Fruit fly (Drosophila melanogaster): Measurements from ENCODE around the gene CtIP.

CtIP gene

DNA sequence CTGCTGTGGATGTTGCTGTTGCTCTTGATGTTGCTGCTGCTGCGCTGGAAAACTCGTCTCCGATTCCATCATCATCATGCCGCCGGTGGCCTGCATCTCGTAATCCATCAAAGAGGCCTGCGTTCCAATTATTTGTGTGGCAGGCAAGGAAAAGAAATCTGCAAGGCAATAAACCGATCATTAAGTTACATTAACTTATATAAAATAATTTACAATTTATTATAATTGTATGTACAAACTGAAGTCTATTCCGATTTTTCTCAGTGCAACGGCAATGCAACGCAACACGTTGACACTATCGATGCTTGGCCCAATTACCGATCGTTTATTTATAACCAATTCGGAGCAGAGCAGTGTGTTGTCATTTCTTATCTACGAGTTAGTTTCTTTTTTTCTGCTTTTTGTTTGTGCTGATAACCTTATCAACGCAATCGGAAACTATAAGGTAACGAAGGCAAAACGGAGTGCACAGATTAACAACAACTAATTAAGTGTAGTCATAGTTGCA lies 35.0 kb downstream of the CtIP start (continued):
- TF ChIP-seq CG6254 (GFP tag; optimal IDR thresholded peaks at IDR 0.05) (peak; percentile 71), E2f1 (GFP tag; IDR thresholded peaks at IDR 0.05) (peak; percentile 53; the same call in 1 of the 2 replicates), CG15011 (GFP tag; optimal IDR thresholded peaks at IDR 0.05) (peak; percentile 0), CG34422 (GFP tag; IDR thresholded peaks at IDR 0.05) (peak; percentile 63; the same call in 2 of the 3 replicates), fu2 (GFP tag; optimal IDR thresholded peaks at IDR 0.05) (no peak), br (optimal IDR thresholded peaks at IDR 0.05) (no peak), NC2α (GFP tag; optimal IDR thresholded peaks at IDR 0.05) (no peak), Doc2 (GFP tag; IDR thresholded peaks at IDR 0.05) (no peak), CG14441 (GFP tag; IDR thresholded peaks at IDR 0.05) (peak; percentile 68), CG7928 (GFP tag; optimal IDR thresholded peaks at IDR 0.05) (no peak), CG14860 (GFP tag; IDR thresholded peaks at IDR 0.05; ENCODE audit: partially characterized antibody) (no peak), gsb (GFP tag; IDR thresholded peaks at IDR 0.05) (no peak), Poxn (GFP tag; IDR thresholded peaks at IDR 0.05) (no peak), CG31388 (GFP tag; optimal IDR thresholded peaks at IDR 0.05) (no peak), zen (tag; optimal IDR thresholded peaks at IDR 0.05) (no peak), CG6791 (GFP tag; IDR thresholded peaks at IDR 0.05; ENCODE audit: partially characterized antibody) (no peak), CG8478 (optimal IDR thresholded peaks at IDR 0.05) (no peak), da (GFP tag; optimal IDR thresholded peaks at IDR 0.05) (no peak), exex (tag; optimal IDR thresholded peaks at IDR 0.05) (peak; percentile 89), Side (GFP tag; optimal IDR thresholded peaks at IDR 0.05) (no peak), Atf6 (GFP tag; IDR thresholded peaks at IDR 0.05) (peak; percentile 69), CG1529 (GFP tag; optimal IDR thresholded peaks at IDR 0.05) (peak; percentile 37), unc-4 (GFP tag; IDR thresholded peaks at IDR 0.05; ENCODE audit: partially characterized antibody) (no peak), nom (GFP tag; optimal IDR thresholded peaks at IDR 0.05) (no peak), psq (GFP tag; optimal IDR thresholded peaks at IDR 0.05) (no peak), Fer1 (GFP tag; optimal IDR thresholded peaks at IDR 0.05) (peak; percentile 63), CG17385 (GFP tag; optimal IDR thresholded peaks at IDR 0.05) (peak; percentile 39), CkIIα-i1 (GFP tag; IDR thresholded peaks at IDR 0.05) (no peak), toy (GFP tag; IDR thresholded peaks at IDR 0.05) (no peak), CG4360 (GFP tag; IDR thresholded peaks at IDR 0.05) (no peak), sens (GFP tag) (peak; percentile 26), Nf-YB (GFP tag; optimal IDR thresholded peaks at IDR 0.05) (peak; percentile 0), CG10565 (GFP tag; optimal IDR thresholded peaks at IDR 0.05) (no peak), CG12744 (GFP tag; optimal IDR thresholded peaks at IDR 0.05) (no peak), CG11504 (tag; optimal IDR thresholded peaks at IDR 0.05) (peak; percentile 77), z (GFP tag; IDR thresholded peaks at IDR 0.05) (no peak), Atf-2 (GFP tag; optimal IDR thresholded peaks at IDR 0.05) (no peak), Elba2 (GFP tag; optimal IDR thresholded peaks at IDR 0.05) (no peak), klu (GFP tag; IDR thresholded peaks at IDR 0.05) (no peak), ssp (GFP tag; IDR thresholded peaks at IDR 0.05) (peak; percentile 20; the same call in 1 of the 2 replicates), trem (tag; optimal IDR thresholded peaks at IDR 0.05) (no peak), Sry-β (GFP tag; optimal IDR thresholded peaks at IDR 0.05) (no peak), CG2202 (tag; optimal IDR thresholded peaks at IDR 0.05) (no peak), onecut (GFP tag; IDR thresholded peaks at IDR 0.05) (0 out of 2 replicates have a peak, but pooled peaks have one; percentile 3), CG17186 (GFP tag; optimal IDR thresholded peaks at IDR 0.05) (no peak), CG15601 (tag; optimal IDR thresholded peaks at IDR 0.05) (no peak), CG1024 (GFP tag; IDR thresholded peaks at IDR 0.05) (peak; percentile 65), danr (GFP tag; IDR thresholded peaks at IDR 0.05) (0 out of 2 replicates have a peak, but pooled peaks have one; percentile 26), CG11093 (GFP tag; IDR thresholded peaks at IDR 0.05) (no peak; the same call in 2 of the 3 replicates), D19A (tag; optimal IDR thresholded peaks at IDR 0.05) (no peak), Kr (GFP tag; optimal IDR thresholded peaks at IDR 0.05) (no peak), Hsf (GFP tag; optimal IDR thresholded peaks at IDR 0.05) (peak; percentile 16)
